Fruit fly (Drosophila melanogaster): ENCODE results near the gene CG8132.

CG8132 gene

dm6 chr3R:9353276-9353652 lies 48.0 kb upstream of the CG8132 start (continued):
- TF ChIP-seq sd (tag; optimal IDR thresholded peaks at IDR 0.05) (no peak), rib (GFP tag; IDR thresholded peaks at IDR 0.05) (no peak), dati (GFP tag; IDR thresholded peaks at IDR 0.05) (no peak), pfk (GFP tag; optimal IDR thresholded peaks at IDR 0.05) (no peak), Doc2 (GFP tag; IDR thresholded peaks at IDR 0.05) (no peak), run (tag; optimal IDR thresholded peaks at IDR 0.05) (peak; percentile 74), CG18599 (GFP tag; optimal IDR thresholded peaks at IDR 0.05) (peak; percentile 92), CG1024 (GFP tag; IDR thresholded peaks at IDR 0.05) (no peak), luna (GFP tag; optimal IDR thresholded peaks at IDR 0.05) (no peak), bbx (GFP tag; IDR thresholded peaks at IDR 0.05; ENCODE audit: partially characterized antibody) (no peak), cas (GFP tag; IDR thresholded peaks at IDR 0.05) (no peak), NFAT (GFP tag; IDR thresholded peaks at IDR 0.05) (no peak), nau (GFP tag; optimal IDR thresholded peaks at IDR 0.05) (peak; percentile 73), CG10267 (tag; optimal IDR thresholded peaks at IDR 0.05) (peak; percentile 89), slp2 (GFP tag; optimal IDR thresholded peaks at IDR 0.05) (peak; percentile 0), CG16779 (GFP tag; IDR thresholded peaks at IDR 0.05) (no peak), CG8478 (optimal IDR thresholded peaks at IDR 0.05) (no peak), CG13424 (tag; optimal IDR thresholded peaks at IDR 0.05) (peak; percentile 90), CG1233 (GFP tag; optimal IDR thresholded peaks at IDR 0.05) (peak; percentile 85), Drgx (GFP tag; IDR thresholded peaks at IDR 0.05) (no peak), BtbVII (GFP tag; optimal IDR thresholded peaks at IDR 0.05) (peak; percentile 89), Dip3 (GFP tag; optimal IDR thresholded peaks at IDR 0.05) (no peak), CG14710 (tag; optimal IDR thresholded peaks at IDR 0.05) (peak; percentile 92), Sry-β (GFP tag; optimal IDR thresholded peaks at IDR 0.05) (no peak), Oli (tag; optimal IDR thresholded peaks at IDR 0.05) (peak; percentile 89), kay (GFP tag; optimal IDR thresholded peaks at IDR 0.05) (no peak), Trl (optimal IDR thresholded peaks at IDR 0.05) (peak in 1 of 2 experiments; percentile 12), Trl (GFP tag; optimal IDR thresholded peaks at IDR 0.05) (no peak), CG7786 (GFP tag; optimal IDR thresholded peaks at IDR 0.05) (peak; percentile 30), zfh2 (GFP tag; optimal IDR thresholded peaks at IDR 0.05) (peak; percentile 1), Camta (GFP tag; optimal IDR thresholded peaks at IDR 0.05) (peak; percentile 27), sim (GFP tag; IDR thresholded peaks at IDR 0.05) (no peak), Jarid2 (GFP tag; optimal IDR thresholded peaks at IDR 0.05) (no peak), CG9437 (GFP tag; optimal IDR thresholded peaks at IDR 0.05) (peak; percentile 87), Bgb (GFP tag; IDR thresholded peaks at IDR 0.05; ENCODE audit: partially characterized antibody) (no peak), CG12391 (tag; optimal IDR thresholded peaks at IDR 0.05) (peak; percentile 95), CG17361 (GFP tag; IDR thresholded peaks at IDR 0.05) (no peak), CG33213 (GFP tag; optimal IDR thresholded peaks at IDR 0.05) (peak; percentile 6), mam (GFP tag; optimal IDR thresholded peaks at IDR 0.05) (peak; percentile 38), al (GFP tag; IDR thresholded peaks at IDR 0.05) (no peak), lab (GFP tag; optimal IDR thresholded peaks at IDR 0.05) (peak; percentile 91), CG14860 (GFP tag; IDR thresholded peaks at IDR 0.05; ENCODE audit: partially characterized antibody) (no peak), CG43689 (GFP tag; IDR thresholded peaks at IDR 0.05) (no peak), en (GFP tag; optimal IDR thresholded peaks at IDR 0.05) (no peak), vfl (GFP tag; optimal IDR thresholded peaks at IDR 0.05) (peak; percentile 52), gro (GFP tag; optimal IDR thresholded peaks at IDR 0.05) (no peak), CG6854 (GFP tag; optimal IDR thresholded peaks at IDR 0.05) (peak; percentile 89), GATAe (GFP tag; conservative IDR thresholded peaks at IDR 0.05) (no peak), cad (GFP tag; optimal IDR thresholded peaks at IDR 0.05) (no peak), Neu2 (GFP tag; optimal IDR thresholded peaks at IDR 0.05; ENCODE audit: borderline replicate concordance) (no peak), HHEX (GFP tag; optimal IDR thresholded peaks at IDR 0.05) (peak; percentile 87), h (optimal IDR thresholded peaks at IDR 0.05) (no peak), CG14441 (GFP tag; IDR thresholded peaks at IDR 0.05) (no peak)
